Worm (Caenorhabditis elegans): ENCODE data around the gene sqv-7.

Gene sqv-7

DNA sequence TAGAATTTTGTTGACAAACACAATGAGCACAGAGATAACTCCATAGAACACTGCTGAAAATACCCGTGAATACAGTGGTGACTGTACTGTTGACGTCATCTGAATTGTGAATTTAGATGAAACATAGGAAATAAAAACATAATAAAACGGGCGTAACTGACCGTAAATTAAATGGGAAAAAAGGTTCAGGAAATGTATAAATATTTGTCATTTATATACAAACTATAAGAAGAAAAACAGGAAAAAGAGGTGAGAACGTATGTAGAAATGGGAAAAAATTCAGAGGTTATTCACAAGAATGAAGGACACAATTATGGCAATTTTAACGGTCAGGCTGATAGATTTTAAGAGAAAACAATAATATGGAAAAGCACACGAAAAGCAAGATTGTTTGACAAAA is at the start of gene sqv-7:
Gene sqv-7 (minus strand): TSS at position 101 of the 400 bp plus-strand sequence.
- TF ChIP-seq snpc-1.3 (tag; optimal IDR thresholded peaks at IDR 0.05; ENCODE audit: insufficient read depth): no peak
- no peak for TF ChIP-seq ztf-22 (GFP tag; optimal IDR thresholded peaks at IDR 0.05)
- TF ChIP-seq pbrm-1 (GFP tag; IDR thresholded peaks at IDR 0.05): no peak
- TF ChIP-seq let-526 (GFP tag; IDR thresholded peaks at IDR 0.05): no peak
- TF ChIP-seq rpc-1 (optimal IDR thresholded peaks at IDR 0.05): no peak
- TF ChIP-seq rpc-1 (tag; optimal IDR thresholded peaks at IDR 0.05): no peak
- no peak for TF ChIP-seq ceh-58 (GFP tag; IDR thresholded peaks at IDR 0.05)
- no peak for TF ChIP-seq pha-4 (tag; optimal IDR thresholded peaks at IDR 0.05)
- no peak for TF ChIP-seq bed-2 (GFP tag; IDR thresholded peaks at IDR 0.05)

DNA sequence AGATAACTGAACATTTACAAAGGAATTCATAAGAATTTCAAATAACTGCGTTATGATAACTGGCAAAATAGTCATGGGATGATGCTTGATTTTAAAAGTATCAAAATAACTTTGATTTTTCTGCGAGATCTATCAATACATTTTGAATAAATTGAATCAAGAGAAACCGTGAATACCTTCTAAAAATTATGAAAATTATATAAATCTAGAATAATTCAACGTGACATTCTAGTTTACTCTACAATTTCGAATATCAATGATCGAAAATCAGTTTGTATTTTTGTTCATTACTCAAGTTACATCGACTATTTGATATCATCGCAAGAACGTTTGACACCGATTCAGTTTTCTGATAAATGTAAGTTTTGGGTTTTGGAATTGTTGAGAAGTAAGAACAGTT is 49.2 kb upstream of the sqv-7 start, which contains the start of gene acs-6:
Gene acs-6 (plus strand): TSS at position 301 of the 400 bp plus-strand sequence.
- TF ChIP-seq snpc-1.1 (tag; optimal IDR thresholded peaks at IDR 0.05; ENCODE audit: insufficient read depth) (no peak), egrh-3 (GFP tag; IDR thresholded peaks at IDR 0.05) (no peak), pha-4 (tag; optimal IDR thresholded peaks at IDR 0.05) (no peak), ztf-26 (tag; optimal IDR thresholded peaks at IDR 0.05) (no peak), nfya-2 (GFP tag; IDR thresholded peaks at IDR 0.05) (no peak), tbp1 (GFP tag; optimal IDR thresholded peaks at IDR 0.05) (no peak), ztf-28 (GFP tag; IDR thresholded peaks at IDR 0.05) (no peak), K11D2.4 (GFP tag; IDR thresholded peaks at IDR 0.05) (no peak), lir-1 (GFP tag; conservative IDR thresholded peaks at IDR 0.05) (no peak)

DNA sequence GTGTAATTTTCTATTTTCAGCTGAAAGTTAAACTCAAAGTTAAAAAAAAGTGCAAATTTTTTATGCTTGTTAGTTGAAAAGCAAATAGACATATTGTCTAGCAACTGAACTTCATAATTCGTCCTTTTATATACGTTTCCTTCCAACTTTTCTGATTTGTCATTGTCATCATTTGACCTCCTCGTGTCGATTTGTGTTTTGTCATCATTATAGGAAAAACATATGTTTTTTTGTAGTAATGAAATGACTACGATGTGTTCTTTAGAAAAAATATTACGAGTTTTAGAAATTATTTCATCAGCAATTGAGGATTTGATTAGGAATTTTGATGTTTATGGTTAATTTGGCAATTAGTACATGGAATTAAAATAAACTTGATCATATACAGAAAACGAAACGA is 48.3 kb upstream of the sqv-7 start:
- TF ChIP-seq mcd-1 (GFP tag; IDR thresholded peaks at IDR 0.05) (no peak), mes-4 (tag; optimal IDR thresholded peaks at IDR 0.05) (no peak), egl-44 (GFP tag; IDR thresholded peaks at IDR 0.05) (no peak), nhr-80 (tag; optimal IDR thresholded peaks at IDR 0.05) (no peak)

DNA sequence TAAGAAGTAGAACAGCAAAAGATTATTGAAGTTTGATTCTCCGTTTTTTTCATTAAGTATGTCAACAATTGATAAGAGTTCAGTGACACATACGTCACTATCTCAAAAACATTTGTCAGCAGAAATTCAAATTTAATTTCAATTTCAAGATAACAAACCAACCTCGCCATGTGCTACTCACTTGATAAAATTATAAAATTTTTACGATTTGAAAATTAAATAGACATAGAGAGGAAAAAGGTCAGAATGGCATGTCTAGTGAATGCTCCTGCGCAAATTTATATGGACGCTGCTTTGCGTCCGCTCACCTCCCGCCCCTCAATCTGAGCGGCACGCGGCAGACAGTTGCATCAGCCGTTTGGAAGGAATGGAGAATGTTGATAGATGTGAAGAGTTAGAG is 47.7 kb upstream of the sqv-7 start:
- TF ChIP-seq T07F8.4 (tag; optimal IDR thresholded peaks at IDR 0.05) (no peak), ceh-91 (GFP tag; IDR thresholded peaks at IDR 0.05) (no peak), B0019.2 (GFP tag; conservative IDR thresholded peaks at IDR 0.05) (no peak), nhr-179 (tag; optimal IDR thresholded peaks at IDR 0.05) (no peak), B0261.1 (tag; optimal IDR thresholded peaks at IDR 0.05) (no peak), hrde-1 (tag; optimal IDR thresholded peaks at IDR 0.05; ENCODE audit: borderline replicate concordance) (no peak), nhr-80 (tag; optimal IDR thresholded peaks at IDR 0.05) (peak; percentile 98), B0336.3 (GFP tag; IDR thresholded peaks at IDR 0.05) (0 out of 2 replicates have a peak, but pooled peaks have one; percentile 44), attf-6 (GFP tag; IDR thresholded peaks at IDR 0.05) (no peak), chd-7 (tag; optimal IDR thresholded peaks at IDR 0.05) (peak; percentile 30), let-526 (GFP tag; IDR thresholded peaks at IDR 0.05) (no peak), Y53F4B.3 (GFP tag; IDR thresholded peaks at IDR 0.05) (no peak), zim-3 (tag; optimal IDR thresholded peaks at IDR 0.05) (no peak), dox-1 (GFP tag; IDR thresholded peaks at IDR 0.05) (peak; percentile 55; the same call in 1 of the 2 replicates), cebp-1 (GFP tag; IDR thresholded peaks at IDR 0.05) (no peak), cebp-1 (tag; optimal IDR thresholded peaks at IDR 0.05) (peak; percentile 41), rcor-1 (GFP tag; IDR thresholded peaks at IDR 0.05) (no peak), atf-7 (tag; optimal IDR thresholded peaks at IDR 0.05) (peak; percentile 89), snpc-4 (GFP tag; optimal IDR thresholded peaks at IDR 0.05) (no peak), snpc-4 (tag; optimal IDR thresholded peaks at IDR 0.05) (peak in 2 of 4 experiments; percentile 10 to 13), let-607 (tag; optimal IDR thresholded peaks at IDR 0.05) (peak in 1 of 2 experiments; percentile 85), hlh-26 (GFP tag; conservative IDR thresholded peaks at IDR 0.05) (no peak), nhr-90 (tag; optimal IDR thresholded peaks at IDR 0.05) (peak; percentile 57), ekl-4 (GFP tag; IDR thresholded peaks at IDR 0.05) (no peak), nfyb-1 (GFP tag; IDR thresholded peaks at IDR 0.05) (0 out of 2 replicates have a peak, but pooled peaks have one; percentile 47), hsf-1 (GFP tag; IDR thresholded peaks at IDR 0.05) (no peak)

Measured in whole organism, young adult.